Fruit fly (Drosophila melanogaster): Measurements from ENCODE around the gene tal-2A.

tal-2A gene

DNA sequence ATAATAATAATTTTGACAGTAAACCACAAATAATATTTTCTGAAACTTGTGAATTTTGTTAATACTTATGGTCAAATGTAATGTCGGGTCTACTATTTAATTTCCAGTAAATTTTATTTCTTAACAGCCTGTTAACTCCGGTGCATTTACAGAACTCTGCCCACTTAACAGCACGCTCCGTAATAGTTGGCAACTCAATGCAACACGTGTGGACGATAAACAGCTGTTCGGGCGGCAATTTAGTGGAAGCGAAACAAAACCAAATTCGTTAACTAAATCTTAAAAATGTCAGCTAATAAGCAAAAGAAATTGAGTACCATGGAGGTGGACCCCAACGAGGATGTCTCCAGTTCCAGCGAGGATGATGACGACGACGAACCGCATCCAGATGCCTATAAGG is 32.1 kb upstream of the tal-2A start, which contains the start of gene CG9286:
Gene CG9286, plus strand, starts transcription at position 196 of the 400 bp plus-strand sequence.
- no peak for TF ChIP-seq CG9948 (tag; optimal IDR thresholded peaks at IDR 0.05)
- TF ChIP-seq Ets98B (GFP tag; IDR thresholded peaks at IDR 0.05): no peak
- TF ChIP-seq CG15710 (tag; optimal IDR thresholded peaks at IDR 0.05): no peak
- no peak for TF ChIP-seq CG8301 (tag; optimal IDR thresholded peaks at IDR 0.05)
- TF ChIP-seq CG12605 (GFP tag; IDR thresholded peaks at IDR 0.05): no peak

DNA sequence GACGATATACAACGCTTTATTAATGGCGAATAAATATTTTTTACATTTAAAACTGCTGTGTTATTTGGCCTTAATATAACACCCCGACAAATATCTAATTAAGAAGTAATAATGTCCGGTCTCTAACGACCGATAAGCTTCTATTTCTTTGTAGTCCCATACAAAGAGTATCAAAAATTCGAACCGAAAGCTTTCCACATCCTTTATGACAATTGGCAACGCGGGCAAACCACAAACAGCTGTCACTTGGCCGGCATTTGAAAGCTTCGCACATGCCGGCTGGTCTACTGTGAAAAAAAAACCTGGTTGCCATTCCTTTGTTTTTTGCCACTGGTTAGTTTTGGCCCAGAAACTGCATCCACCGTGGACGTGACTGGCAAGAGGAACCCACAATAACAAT is 30.9 kb upstream of the tal-2A start, which contains the start of gene Dip-B:
Gene Dip-B, plus strand, starts transcription at position 254 of the 400 bp plus-strand sequence.
- no peak for TF ChIP-seq CG8301 (tag; optimal IDR thresholded peaks at IDR 0.05)

DNA sequence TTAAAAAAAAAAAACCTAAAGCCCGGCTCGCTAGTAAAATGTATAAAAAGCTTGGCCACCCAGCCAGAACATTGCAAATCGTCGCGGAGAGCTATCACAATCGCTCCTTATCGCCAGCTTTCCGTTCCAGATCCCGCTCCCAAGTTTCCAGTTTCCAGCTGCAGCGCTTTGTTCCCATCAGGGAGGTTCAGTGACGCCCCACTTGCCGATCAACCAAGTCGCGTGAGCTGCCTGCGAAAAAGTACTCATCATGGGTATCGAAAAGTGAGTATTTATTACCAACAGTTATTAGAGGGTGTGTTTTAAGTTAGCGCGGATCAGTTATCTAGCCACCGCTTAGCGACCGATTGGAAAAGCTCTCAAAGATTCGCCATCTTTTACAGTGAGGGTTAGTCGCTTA is 30.3 kb upstream of the tal-2A start:
- TF ChIP-seq EcR (GFP tag; optimal IDR thresholded peaks at IDR 0.05) (peak; percentile 62), CG4496 (GFP tag; IDR thresholded peaks at IDR 0.05) (0 out of 3 replicates have a peak, but pooled peaks have one; percentile 47), CG8159 (tag; optimal IDR thresholded peaks at IDR 0.05) (no peak)

DNA sequence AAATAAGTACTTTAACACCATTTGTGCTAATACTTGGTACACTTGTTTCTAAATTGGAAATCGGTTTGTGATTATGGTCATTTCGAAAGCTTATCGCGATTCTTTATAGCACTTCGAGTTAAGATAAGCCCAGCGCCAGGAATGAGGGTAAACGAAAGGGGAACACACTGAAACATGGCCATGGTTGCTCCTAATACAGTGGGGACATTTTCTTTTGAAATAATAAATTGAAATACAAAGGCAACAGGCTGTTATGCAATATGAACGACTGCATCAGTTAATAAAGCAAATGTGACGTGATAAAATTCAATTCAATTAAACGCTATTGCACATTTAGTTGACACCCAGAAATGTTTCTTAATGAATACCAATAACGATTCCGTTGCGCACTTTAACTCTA is 29.5 kb upstream of the tal-2A start:
- TF ChIP-seq Snoo (tag; optimal IDR thresholded peaks at IDR 0.05) (no peak), gl (tag; optimal IDR thresholded peaks at IDR 0.05) (no peak), CG8301 (tag; optimal IDR thresholded peaks at IDR 0.05) (no peak), CG4496 (GFP tag; IDR thresholded peaks at IDR 0.05) (no peak), Pif1A (GFP tag; optimal IDR thresholded peaks at IDR 0.05) (no peak), Ets98B (GFP tag; IDR thresholded peaks at IDR 0.05) (no peak), CG17806 (tag; optimal IDR thresholded peaks at IDR 0.05) (no peak)

DNA sequence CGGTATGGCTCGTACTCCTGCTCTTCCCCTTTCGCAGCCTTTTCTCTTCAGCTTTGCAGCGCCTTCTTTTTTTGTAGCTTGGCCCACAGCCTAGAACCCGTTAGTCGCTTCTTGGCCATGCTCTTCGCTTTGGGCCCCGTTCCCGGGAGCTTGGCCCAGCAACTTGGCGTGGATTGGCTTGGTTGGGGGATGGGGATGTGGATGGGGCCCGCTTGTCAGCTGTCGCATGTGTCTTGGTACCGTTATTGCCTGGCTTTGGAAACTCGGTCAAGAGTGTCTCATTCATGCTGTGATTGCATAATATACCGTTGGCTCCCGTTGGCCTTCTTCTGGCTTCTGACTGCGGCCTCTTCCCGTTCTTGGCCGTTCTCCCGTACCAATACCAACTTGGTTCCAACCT is 27.0 kb upstream of the tal-2A start:
- TF ChIP-seq CG4496 (GFP tag; IDR thresholded peaks at IDR 0.05) (0 out of 3 replicates have a peak, but pooled peaks have one; percentile 46), CG10348 (GFP tag; IDR thresholded peaks at IDR 0.05) (no peak)

DNA sequence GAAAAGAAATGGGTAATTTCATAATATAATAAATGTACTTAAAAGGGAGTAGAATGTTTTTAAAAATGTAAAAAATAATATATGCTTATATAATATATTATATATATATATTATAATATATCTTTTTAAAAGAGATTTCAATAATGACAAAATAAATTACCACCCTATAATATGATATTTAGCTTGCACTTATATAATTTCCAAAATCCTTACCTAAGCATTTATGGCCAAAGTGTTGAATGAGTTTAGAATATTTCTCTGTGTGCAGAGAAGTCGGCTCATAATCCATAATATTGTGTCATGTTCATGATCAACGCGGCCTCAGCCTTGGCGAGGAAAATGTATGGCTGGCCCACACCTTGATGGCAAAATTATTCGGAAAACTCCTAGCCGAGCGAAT is 24.7 kb upstream of the tal-2A start:
- TF ChIP-seq CG15710 (tag; optimal IDR thresholded peaks at IDR 0.05): no peak
- peak; percentile 55 for TF ChIP-seq CG14655 (GFP tag; optimal IDR thresholded peaks at IDR 0.05)
- TF ChIP-seq CG12605 (GFP tag; IDR thresholded peaks at IDR 0.05): no peak
- no peak for TF ChIP-seq rn (GFP tag; IDR thresholded peaks at IDR 0.05)

DNA sequence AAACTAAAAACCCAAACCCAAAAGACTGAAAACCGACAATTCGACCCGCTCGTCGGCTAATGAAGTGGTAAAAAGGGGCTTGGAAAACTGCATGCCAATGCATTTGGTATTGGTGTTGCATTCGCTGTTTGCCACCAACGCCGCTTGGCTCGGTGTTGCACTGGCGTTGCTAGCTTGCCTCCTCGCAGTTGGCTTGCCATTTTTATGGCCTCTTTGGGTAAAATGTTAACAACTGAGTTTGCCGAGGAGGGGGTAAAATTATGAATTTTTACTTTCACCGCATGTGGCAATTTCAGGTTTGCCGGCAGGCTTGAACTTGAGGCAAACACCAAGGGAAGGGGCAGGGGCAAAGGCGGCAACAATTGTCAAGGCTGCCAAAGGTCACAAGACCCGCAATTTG is 24.2 kb upstream of the tal-2A start:
- TF ChIP-seq Pif1A (GFP tag; optimal IDR thresholded peaks at IDR 0.05): no peak
- no peak for TF ChIP-seq CG8301 (tag; optimal IDR thresholded peaks at IDR 0.05)
- no peak for TF ChIP-seq D1 (tag; optimal IDR thresholded peaks at IDR 0.05)
- no peak for TF ChIP-seq CG14655 (GFP tag; optimal IDR thresholded peaks at IDR 0.05)
- TF ChIP-seq fd96Ca (GFP tag; IDR thresholded peaks at IDR 0.05): 0 out of 3 replicates have a peak, but pooled peaks have one; percentile 16
- peak; percentile 6 for TF ChIP-seq gl (tag; optimal IDR thresholded peaks at IDR 0.05)
- TF ChIP-seq CG4496 (GFP tag; IDR thresholded peaks at IDR 0.05): no peak

DNA sequence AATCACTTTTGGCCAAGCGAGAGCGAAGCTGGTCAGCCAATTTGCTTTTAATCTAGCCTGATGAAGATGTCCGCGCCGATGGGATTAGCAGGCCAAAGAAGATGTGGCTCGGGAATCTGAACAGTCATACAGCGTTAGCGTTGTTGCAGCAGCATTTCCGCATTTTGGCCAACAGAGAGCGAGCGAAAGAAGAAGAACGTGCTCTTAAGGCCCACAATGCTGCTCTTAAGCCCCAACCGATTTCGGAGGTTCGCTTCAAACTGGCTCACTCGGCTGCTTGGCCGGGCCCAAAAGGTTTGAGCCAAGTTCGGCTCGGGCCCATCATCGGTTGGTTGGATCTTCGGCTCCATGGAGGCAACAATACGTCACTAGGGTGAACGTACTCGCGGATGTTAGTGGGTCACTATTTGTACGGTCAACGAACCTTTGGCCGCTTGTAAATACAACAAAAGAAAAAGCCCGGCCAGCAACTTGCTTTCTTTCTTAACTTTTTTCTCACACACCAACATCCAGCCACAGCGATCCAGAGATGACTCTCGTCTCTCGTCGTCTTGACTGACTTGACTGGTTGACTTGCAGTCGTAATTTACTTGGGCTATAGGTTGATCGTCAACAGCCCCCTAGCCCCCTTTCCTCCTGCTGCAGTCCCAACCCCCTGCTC is 23.2 kb upstream of the tal-2A start:
- TF ChIP-seq CG32121 (GFP tag; IDR thresholded peaks at IDR 0.05) (0 out of 2 replicates have a peak, but pooled peaks have one; percentile 30), Pif1A (GFP tag; optimal IDR thresholded peaks at IDR 0.05) (no peak), EcR (GFP tag; optimal IDR thresholded peaks at IDR 0.05) (peak; percentile 96), rn (GFP tag; IDR thresholded peaks at IDR 0.05) (no peak), CG12605 (GFP tag; IDR thresholded peaks at IDR 0.05) (no peak)

DNA sequence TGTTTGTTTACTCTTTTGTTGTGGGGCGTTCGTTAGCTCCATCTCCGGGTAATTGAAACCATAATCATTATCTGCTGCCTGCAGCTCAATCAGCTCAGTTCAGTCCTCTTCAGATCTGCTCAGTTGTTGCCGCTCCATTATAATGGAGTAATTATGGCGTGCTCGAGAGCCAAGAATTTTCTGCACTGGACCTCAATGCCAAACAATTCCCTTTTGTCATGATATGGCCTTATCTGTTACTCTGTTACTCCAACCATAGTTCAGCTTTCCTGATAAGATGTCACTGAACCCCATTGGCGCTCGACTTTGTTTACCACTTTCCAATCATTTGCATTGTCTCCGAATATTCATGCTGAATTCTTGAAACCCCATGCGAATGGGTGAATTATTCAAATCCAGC is 22.1 kb upstream of the tal-2A start:
- TF ChIP-seq Snoo (tag; optimal IDR thresholded peaks at IDR 0.05) (no peak), EcR (GFP tag; optimal IDR thresholded peaks at IDR 0.05) (peak; percentile 90), CG9948 (tag; optimal IDR thresholded peaks at IDR 0.05) (no peak), CG15710 (tag; optimal IDR thresholded peaks at IDR 0.05) (no peak), Pif1A (GFP tag; optimal IDR thresholded peaks at IDR 0.05) (no peak)

All from whole organism, pupa.